Worm (Caenorhabditis elegans): ENCODE measurements around the gene C28A5.6.
A peak's percentile ranks its signal among the peaks of the same experiment; 100 is the strongest.

C28A5.6 gene

ce11 chrIII:4413099-4413498 is 16.2 kb downstream of the C28A5.6 start, which contains the start of gene mpc-1:
Gene mpc-1 (plus strand): TSS chrIII:4413457.
- no peak for TF ChIP-seq fkh-10 (GFP tag; optimal IDR thresholded peaks at IDR 0.05)
- TF ChIP-seq lsy-12 (tag; optimal IDR thresholded peaks at IDR 0.05): no peak
- no peak for TF ChIP-seq zag-1 (tag; optimal IDR thresholded peaks at IDR 0.05)
- no peak for TF ChIP-seq aly-2 (tag; optimal IDR thresholded peaks at IDR 0.05)
- peak; percentile 95 for TF ChIP-seq pqm-1 (tag; optimal IDR thresholded peaks at IDR 0.05)
- no peak for TF ChIP-seq ama-1 (optimal IDR thresholded peaks at IDR 0.05)
- TF ChIP-seq jun-1 (tag; optimal IDR thresholded peaks at IDR 0.05): peak; percentile 51
- peak; percentile 89 for TF ChIP-seq elt-2 (tag; optimal IDR thresholded peaks at IDR 0.05)
- TF ChIP-seq nhr-25 (tag; optimal IDR thresholded peaks at IDR 0.05): no peak
- no peak for TF ChIP-seq nfya-1 (tag; optimal IDR thresholded peaks at IDR 0.05; ENCODE audit: insufficient read depth)
- TF ChIP-seq ztf-4 (tag; optimal IDR thresholded peaks at IDR 0.05): no peak
- peak; percentile 57 for TF ChIP-seq snpc-4 (tag; optimal IDR thresholded peaks at IDR 0.05)
- peak; percentile 64 for TF ChIP-seq pha-4 (tag; optimal IDR thresholded peaks at IDR 0.05)
- no peak for TF ChIP-seq ceh-9 (tag; optimal IDR thresholded peaks at IDR 0.05)
- TF ChIP-seq ceh-28 (tag; optimal IDR thresholded peaks at IDR 0.05): peak; percentile 19
- peak in 2 of 3 experiments; percentile 68 to 80 for TF ChIP-seq elt-3 (tag; optimal IDR thresholded peaks at IDR 0.05)
- peak; percentile 48 for TF ChIP-seq skn-1 (tag; optimal IDR thresholded peaks at IDR 0.05)

DNA sequence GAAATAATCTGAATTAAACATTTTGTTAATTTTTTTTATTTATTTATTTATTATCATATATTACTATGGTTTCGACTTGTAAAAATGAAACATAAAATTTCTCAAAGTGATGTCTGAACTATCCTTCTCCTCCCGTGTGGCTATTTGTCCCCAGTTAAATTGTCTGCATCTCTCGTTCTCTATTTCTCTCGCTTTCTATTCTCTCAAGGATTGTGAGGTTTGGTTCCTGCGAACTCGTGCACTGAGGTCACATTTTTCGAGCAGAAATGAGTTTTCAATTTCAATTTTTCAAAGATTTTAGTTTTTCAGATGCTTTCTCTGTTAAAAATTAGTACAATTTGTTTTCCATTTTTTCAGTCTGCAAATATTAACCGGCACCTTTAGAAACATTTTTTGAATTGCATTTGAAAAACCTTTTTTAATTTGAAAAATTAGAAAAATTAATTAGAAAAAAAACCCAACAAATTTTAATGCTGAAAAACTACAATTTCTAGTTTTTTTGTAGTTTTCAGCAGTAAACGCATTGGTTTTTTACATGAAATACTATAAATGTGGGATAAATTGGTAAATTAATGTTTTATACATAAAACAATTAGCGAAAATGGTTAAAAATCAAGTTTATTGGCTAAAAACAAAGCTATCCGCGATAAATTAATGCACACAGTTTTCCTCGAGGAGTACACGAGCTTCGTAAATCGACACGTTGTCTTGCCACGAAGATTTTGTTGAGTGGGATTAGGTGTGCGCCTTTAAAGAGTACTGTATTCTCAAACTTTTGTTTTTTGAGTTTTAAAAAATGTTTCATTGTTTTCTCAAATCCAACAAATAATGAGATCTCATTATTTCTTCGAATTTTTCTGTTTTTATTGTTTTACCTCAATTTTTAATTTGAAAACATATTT is 16.9 kb downstream of the C28A5.6 start:
- TF ChIP-seq nhr-11 (tag; optimal IDR thresholded peaks at IDR 0.05): no peak
- TF ChIP-seq lsy-12 (tag; optimal IDR thresholded peaks at IDR 0.05): no peak
- no peak for TF ChIP-seq eor-1 (tag; optimal IDR thresholded peaks at IDR 0.05)
- TF ChIP-seq pha-4 (tag; optimal IDR thresholded peaks at IDR 0.05): peak; percentile 30
- TF ChIP-seq fkh-10 (GFP tag; optimal IDR thresholded peaks at IDR 0.05): no peak
- TF ChIP-seq lin-15B (tag; optimal IDR thresholded peaks at IDR 0.05): peak; percentile 8
- TF ChIP-seq elt-2 (tag; optimal IDR thresholded peaks at IDR 0.05): peak; percentile 36
- TF ChIP-seq pqm-1 (tag; optimal IDR thresholded peaks at IDR 0.05): peak; percentile 10
- TF ChIP-seq elt-3 (tag; optimal IDR thresholded peaks at IDR 0.05): no peak
- peak; percentile 22 for TF ChIP-seq jun-1 (tag; optimal IDR thresholded peaks at IDR 0.05)
- peak; percentile 49 for TF ChIP-seq nfya-1 (tag; optimal IDR thresholded peaks at IDR 0.05; ENCODE audit: insufficient read depth)
- TF ChIP-seq nhr-12 (tag; optimal IDR thresholded peaks at IDR 0.05): no peak
- no peak for TF ChIP-seq fos-1 (tag; optimal IDR thresholded peaks at IDR 0.05)
- peak; percentile 72 for TF ChIP-seq snpc-4 (tag; optimal IDR thresholded peaks at IDR 0.05)
- no peak for TF ChIP-seq ama-1 (optimal IDR thresholded peaks at IDR 0.05)
- no peak for TF ChIP-seq egl-27 (tag; optimal IDR thresholded peaks at IDR 0.05)
- TF ChIP-seq nhr-77 (tag; optimal IDR thresholded peaks at IDR 0.05): no peak
- no peak for TF ChIP-seq nhr-28 (tag; optimal IDR thresholded peaks at IDR 0.05)

DNA sequence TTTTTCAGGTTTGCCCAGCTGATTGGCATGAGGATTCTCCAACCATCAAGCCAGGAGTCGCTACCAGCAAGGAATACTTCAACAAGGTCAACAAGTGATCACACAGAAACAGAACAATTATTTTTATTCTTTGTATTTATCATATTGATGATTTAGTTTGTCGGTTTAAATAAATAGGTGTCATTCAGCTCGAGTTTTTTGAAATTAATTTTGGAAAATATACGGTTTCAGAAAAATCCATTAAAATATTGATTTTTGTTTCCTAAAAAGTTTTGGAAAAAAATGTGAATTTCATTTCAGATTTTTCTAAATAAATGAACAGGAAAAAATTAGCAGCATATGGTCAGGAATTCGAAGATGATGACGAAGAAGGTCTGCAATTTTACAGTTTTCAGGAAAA is 21.1 kb downstream of the C28A5.6 start, which contains the start of gene gpch-1:
Gene gpch-1 (plus strand): TSS at position 301 of the 400 bp plus-strand sequence.
- TF ChIP-seq ceh-16 (tag; optimal IDR thresholded peaks at IDR 0.05) (no peak), nhr-12 (tag; optimal IDR thresholded peaks at IDR 0.05) (no peak), jun-1 (tag; optimal IDR thresholded peaks at IDR 0.05) (no peak), tbx-2 (tag; optimal IDR thresholded peaks at IDR 0.05) (no peak), aly-2 (tag; optimal IDR thresholded peaks at IDR 0.05) (no peak), snpc-4 (tag; optimal IDR thresholded peaks at IDR 0.05) (no peak)

DNA sequence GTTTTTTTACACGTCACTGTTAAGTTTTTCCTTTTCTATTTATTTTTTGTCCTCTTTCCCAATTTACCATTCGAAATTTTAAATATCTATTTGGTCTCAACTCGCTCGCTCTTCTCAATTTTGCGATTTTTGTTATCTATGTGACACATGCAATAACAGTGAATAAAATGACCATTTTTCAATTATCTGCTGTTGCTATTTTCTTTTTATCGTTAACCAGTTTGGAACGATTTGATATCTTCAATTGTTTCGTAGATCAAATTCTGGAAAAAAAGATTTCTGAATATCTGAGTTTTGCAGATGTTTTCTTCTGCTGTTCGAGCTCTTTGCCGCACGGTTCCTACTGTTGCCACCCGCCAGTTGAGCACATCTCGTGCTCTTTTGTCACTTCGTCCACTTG is 22.2 kb downstream of the C28A5.6 start, which contains the start of gene prdx-3:
Gene prdx-3 (plus strand): TSS at position 301 of the 400 bp plus-strand sequence.
- no peak for TF ChIP-seq ceh-28 (tag; optimal IDR thresholded peaks at IDR 0.05)
- TF ChIP-seq mml-1 (tag; optimal IDR thresholded peaks at IDR 0.05): no peak
- no peak for TF ChIP-seq nhr-11 (tag; optimal IDR thresholded peaks at IDR 0.05)
- TF ChIP-seq fkh-2 (tag; optimal IDR thresholded peaks at IDR 0.05): no peak
- no peak for TF ChIP-seq nhr-67 (tag; optimal IDR thresholded peaks at IDR 0.05)
- TF ChIP-seq elt-2 (tag; optimal IDR thresholded peaks at IDR 0.05): no peak
- TF ChIP-seq ztf-11 (tag; optimal IDR thresholded peaks at IDR 0.05): no peak
- TF ChIP-seq elt-3 (tag; optimal IDR thresholded peaks at IDR 0.05): no peak
- no peak for TF ChIP-seq fkh-10 (GFP tag; optimal IDR thresholded peaks at IDR 0.05)
- no peak for TF ChIP-seq snpc-4 (tag; optimal IDR thresholded peaks at IDR 0.05)
- no peak for TF ChIP-seq zag-1 (tag; optimal IDR thresholded peaks at IDR 0.05)
- no peak for TF ChIP-seq lin-15B (tag; optimal IDR thresholded peaks at IDR 0.05)
- no peak for TF ChIP-seq ceh-82 (tag; optimal IDR thresholded peaks at IDR 0.05)
- TF ChIP-seq unc-62 (GFP tag; optimal IDR thresholded peaks at IDR 0.05): no peak
- TF ChIP-seq daf-12 (tag; optimal IDR thresholded peaks at IDR 0.05): no peak
- no peak for TF ChIP-seq nfya-1 (tag; optimal IDR thresholded peaks at IDR 0.05; ENCODE audit: insufficient read depth)
- TF ChIP-seq nhr-237 (tag; optimal IDR thresholded peaks at IDR 0.05): no peak
- no peak for TF ChIP-seq lin-39 (tag; optimal IDR thresholded peaks at IDR 0.05)
- no peak for TF ChIP-seq ceh-16 (tag; optimal IDR thresholded peaks at IDR 0.05)
- TF ChIP-seq egl-5 (tag; optimal IDR thresholded peaks at IDR 0.05): no peak
